Worm (Caenorhabditis elegans) whole organism, early embryonic: ENCODE results near the gene parg-2.

Experiments used
- F13C5.2 ChIP-seq: sonication (generic microtip); optimal IDR thresholded peaks from 2 replicates; lab custom pipeline; 2017; ENCODE audit warnings: mild to moderate bottlenecking, missing genetic modification characterization, inconsistent platforms, missing compliant biosample characterization
- aly-1 ChIP-seq: sonication (generic microtip); optimal IDR thresholded peaks from 2 replicates; lab custom pipeline; 2016; ENCODE audit warnings: missing genetic modification characterization, missing compliant biosample characterization
- ama-1 ChIP-seq: fragments of 150-350 bp; optimal IDR thresholded peaks from 2 replicates; lab custom pipeline; 2014
- ceh-13 ChIP-seq: fragments of 200-800 bp; sonication (Bioruptor generic); optimal IDR thresholded peaks from 2 replicates; lab custom pipeline; 2018; ENCODE audit warnings: mild to moderate bottlenecking, missing genetic modification characterization, missing compliant biosample characterization
- ceh-36 ChIP-seq: sonication (generic microtip); optimal IDR thresholded peaks from 2 replicates; lab custom pipeline; 2016; ENCODE audit warnings: missing genetic modification characterization, inconsistent platforms, missing compliant biosample characterization
- flt-1 ChIP-seq: fragments of 200-800 bp; sonication (Bioruptor generic); IDR thresholded peaks from 2 replicates; pipeline ENCODE4 v1.3.6; 2022; ENCODE audit warnings: missing genetic modification characterization, missing compliant biosample characterization
- hmg-4 ChIP-seq: fragments of 200-800 bp; sonication (Bioruptor generic); optimal IDR thresholded peaks from 2 replicates; lab custom pipeline; 2018; ENCODE audit warnings: mild to moderate bottlenecking, missing genetic modification characterization, missing compliant biosample characterization
- hnd-1 ChIP-seq: sonication (generic microtip); optimal IDR thresholded peaks from 2 replicates; lab custom pipeline; 2016; ENCODE audit warnings: missing genetic modification characterization, missing compliant biosample characterization
- scrt-1 ChIP-seq: fragments of 200-800 bp; sonication (Bioruptor generic); IDR thresholded peaks from 2 replicates; pipeline ENCODE4 v1.3.6; 2022; ENCODE audit warnings: missing genetic modification characterization, missing compliant biosample characterization
- sea-1 ChIP-seq: fragments of 200-800 bp; sonication (Bioruptor generic); conservative IDR thresholded peaks from 2 replicates; pipeline ENCODE4 v1.3.6; 2022; ENCODE audit warnings: missing genetic modification characterization, missing compliant biosample characterization
- tbx-11 ChIP-seq: fragments of 200-800 bp; sonication (Bioruptor generic); IDR thresholded peaks from 2 replicates; pipeline ENCODE4 v1.3.6; 2022; ENCODE audit warnings: missing genetic modification characterization, missing compliant biosample characterization
- tbx-37 ChIP-seq: fragments of 200-800 bp; sonication (Bioruptor generic); conservative IDR thresholded peaks from 2 replicates; pipeline ENCODE4 v1.3.6; 2022; ENCODE audit warnings: missing genetic modification reagents, missing genetic modification characterization, missing compliant biosample characterization
- tra-4 ChIP-seq: sonication (generic microtip); optimal IDR thresholded peaks from 2 replicates; lab custom pipeline; 2017; ENCODE audit warnings: missing genetic modification characterization, missing compliant biosample characterization

DNA sequence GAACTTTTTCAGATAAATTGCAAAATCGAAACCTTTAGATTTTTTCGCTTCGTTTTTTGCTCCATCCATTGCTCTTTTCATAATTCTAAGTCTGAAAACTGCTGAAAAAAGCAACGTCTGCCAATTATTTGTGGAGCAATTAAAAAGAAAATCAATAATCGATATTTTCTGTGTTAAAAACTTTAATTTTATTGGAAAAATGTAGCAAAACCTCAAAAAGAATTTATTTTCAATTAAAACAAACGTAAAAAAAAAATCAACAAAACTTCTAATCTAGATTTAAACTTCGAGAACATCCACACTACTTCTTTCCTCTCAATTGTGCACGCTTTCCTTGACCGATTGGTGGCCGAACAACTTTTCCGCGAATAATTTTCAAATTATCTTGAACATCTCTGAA is 24.4 kb upstream of the parg-2 start, which contains the start of gene F21D5.5:
- no peak for TF ChIP-seq ama-1 (lab: Kevin White, UChicago)
- TF ChIP-seq ceh-13: no peak
- no peak for TF ChIP-seq hmg-4 (GFP tag; lab: Kevin White, UChicago)
- TF ChIP-seq tbx-11 (GFP tag; lab: Robert Waterston, UW): no peak
- no peak for TF ChIP-seq tbx-37 (GFP tag; lab: Robert Waterston, UW)
- no peak for TF ChIP-seq flt-1 (GFP tag; lab: Robert Waterston, UW)
- TF ChIP-seq scrt-1 (GFP tag; lab: Robert Waterston, UW): no peak
- TF ChIP-seq sea-1: no peak
- TF ChIP-seq aly-1 (tag; lab: Kevin White, UChicago): no peak
- no peak for TF ChIP-seq tra-4 (tag; lab: Kevin White, UChicago)
- no peak for TF ChIP-seq ceh-36 (tag; lab: Kevin White, UChicago)
- no peak for TF ChIP-seq F13C5.2 (tag; lab: Kevin White, UChicago)
- no peak for TF ChIP-seq hnd-1
